Worm (Caenorhabditis elegans) whole organism, L1 larva: ENCODE measurements around the gene F58D12.3.

Source experiments
- blmp-1 ChIP-seq: fragments of 150-350 bp; optimal IDR thresholded peaks from 2 replicates; lab custom pipeline; 2014; ENCODE audit warnings: missing biosample characterization, missing genetic modification characterization
- fkh-8 ChIP-seq: sonication (generic microtip); optimal IDR thresholded peaks from 2 replicates; lab custom pipeline; 2016; ENCODE audit warnings: mild to moderate bottlenecking, missing genetic modification characterization, missing compliant biosample characterization
- nhr-11 ChIP-seq: fragments of 150-350 bp; optimal IDR thresholded peaks from 2 replicates; lab custom pipeline; 2014; ENCODE audit warnings: missing biosample characterization, missing genetic modification characterization
- nhr-12 ChIP-seq: sonication (generic microtip); optimal IDR thresholded peaks from 2 replicates; lab custom pipeline; 2017; ENCODE audit warnings: missing biosample characterization, missing genetic modification characterization
- rnt-1 ChIP-seq: sonication (generic microtip); optimal IDR thresholded peaks from 2 replicates; lab custom pipeline; 2016; ENCODE audit warnings: mild to moderate bottlenecking, missing genetic modification characterization, moderate library complexity, missing compliant biosample characterization

ce11 chrV:14107511-14107910, 49.9 kb downstream of the F58D12.3 start, which contains the start of gene H39E23.3:
- no peak for TF ChIP-seq nhr-12
- no peak for TF ChIP-seq fkh-8 (tag; lab: Kevin White, UChicago)
- TF ChIP-seq nhr-11, result no peak
- no peak for TF ChIP-seq rnt-1 (tag; lab: Kevin White, UChicago)
- TF ChIP-seq blmp-1, result no peak
